Fruit fly (Drosophila melanogaster) Kc167 (cell line): ENCODE measurements around the gene ImpL2.

Experiments
- Myc ChIP-seq: fragments of >200 bp; optimal IDR thresholded peaks from 2 replicates; lab custom pipeline; 2017; ENCODE audit warnings: missing external identifiers
- Sin3A ChIP-seq: fragments of >200 bp; optimal IDR thresholded peaks from 2 replicates; lab custom pipeline; 2018; ENCODE audit warnings: missing external identifiers
- h ChIP-seq: fragments of >200 bp; optimal IDR thresholded peaks from 3 replicates; lab custom pipeline; 2018; ENCODE audit warnings: missing external identifiers
- insv ChIP-seq: fragments of >200 bp; optimal IDR thresholded peaks from 3 replicates; lab custom pipeline; 2018; ENCODE audit warnings: missing external identifiers
- psq ChIP-seq: fragments of >200 bp; optimal IDR thresholded peaks from 2 replicates; lab custom pipeline; 2017; ENCODE audit warnings: missing external identifiers
- ttk ChIP-seq: sonication (Bioruptor generic); optimal IDR thresholded peaks from 2 replicates; lab custom pipeline; 2017; ENCODE audit warnings: missing external identifiers

Gene ImpL2

dm6 chr3L:4221226-4221770 is 14.6 kb downstream of the ImpL2 start:
- TF ChIP-seq Myc (lab: Kevin White, UChicago) (no peak), Sin3A (lab: Kevin White, UChicago) (no peak), insv (lab: Kevin White, UChicago) (no peak), psq (lab: Kevin White, UChicago) (no peak), h (lab: Kevin White, UChicago) (no peak), ttk (lab: Kevin White, UChicago) (no peak)

dm6 chr3L:4220679-4221078 is 15.3 kb downstream of the ImpL2 start:
- TF ChIP-seq Myc (lab: Kevin White, UChicago): no peak
- TF ChIP-seq Sin3A (lab: Kevin White, UChicago): no peak
- no peak for TF ChIP-seq h (lab: Kevin White, UChicago)
- no peak for TF ChIP-seq psq (lab: Kevin White, UChicago)
- no peak for TF ChIP-seq insv (lab: Kevin White, UChicago)
- TF ChIP-seq ttk (lab: Kevin White, UChicago): no peak

DNA sequence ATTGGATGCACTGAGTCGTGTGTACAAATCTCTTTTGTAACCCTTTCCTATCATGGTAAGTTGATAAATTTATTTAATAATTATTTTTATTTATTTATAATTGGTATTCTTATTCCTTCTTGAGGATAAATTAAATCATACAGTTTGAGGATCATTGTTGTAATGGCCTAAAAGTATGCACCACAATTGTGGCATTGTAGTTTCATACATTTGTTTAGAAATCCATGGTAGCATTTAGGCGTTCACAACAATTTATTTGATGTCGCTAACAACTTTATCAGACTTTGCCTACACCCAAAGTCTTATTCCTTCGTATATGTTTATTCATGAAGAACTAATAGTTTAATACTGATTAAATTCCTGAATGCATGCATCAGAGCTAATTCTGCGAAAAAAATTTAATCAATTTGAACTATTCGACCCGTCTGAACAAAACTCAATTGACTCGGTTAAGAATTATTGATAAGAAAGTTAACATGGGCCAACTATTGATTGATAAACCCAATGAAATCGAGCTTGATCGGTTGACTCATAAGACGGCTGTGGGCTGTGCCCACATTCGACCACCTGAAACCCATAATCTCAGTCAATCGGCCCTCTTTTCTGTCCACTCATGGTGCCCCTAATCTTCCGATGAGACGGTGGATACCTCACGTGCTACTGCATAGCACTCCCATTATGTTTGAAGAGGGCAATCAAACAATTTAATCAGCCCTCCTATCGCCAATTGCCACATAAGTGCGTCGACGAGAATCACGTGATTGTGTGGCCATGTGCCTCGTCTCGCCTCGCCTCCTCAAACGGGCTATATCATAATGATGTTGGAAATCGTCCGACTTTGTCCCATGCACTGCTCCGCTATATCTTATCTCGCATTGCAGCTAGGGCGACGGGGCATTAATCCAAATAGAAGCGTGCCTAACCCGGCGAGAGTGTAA is 16.4 kb downstream of the ImpL2 start:
- TF ChIP-seq Myc (lab: Kevin White, UChicago): no peak
- TF ChIP-seq insv (lab: Kevin White, UChicago): no peak
- TF ChIP-seq ttk (lab: Kevin White, UChicago): no peak
- no peak for TF ChIP-seq h (lab: Kevin White, UChicago)
- TF ChIP-seq psq (lab: Kevin White, UChicago): no peak
- TF ChIP-seq Sin3A (lab: Kevin White, UChicago): no peak

- TF ChIP-seq Sin3A (lab: Kevin White, UChicago) (no peak), insv (lab: Kevin White, UChicago) (no peak), h (lab: Kevin White, UChicago) (no peak), Myc (lab: Kevin White, UChicago) (no peak), psq (lab: Kevin White, UChicago) (no peak), ttk (lab: Kevin White, UChicago) (no peak)
These were observed 20.9 kb downstream of the ImpL2 start, which contains the start of gene Cpr64Ad for dm6 chr3L:4215079-4215478. TSS of gene Cpr64Ad (plus strand) at chr3L:4215379.

dm6 chr3L:4212815-4213214 is 23.1 kb downstream of the ImpL2 start, which contains the start of gene Cpr64Ac:
TSS of gene Cpr64Ac (minus strand) at chr3L:4212915.
- TF ChIP-seq h (lab: Kevin White, UChicago): no peak
- TF ChIP-seq Sin3A (lab: Kevin White, UChicago): no peak
- TF ChIP-seq ttk (lab: Kevin White, UChicago): no peak
- TF ChIP-seq psq (lab: Kevin White, UChicago): no peak
- TF ChIP-seq insv (lab: Kevin White, UChicago): no peak
- TF ChIP-seq Myc (lab: Kevin White, UChicago): no peak

dm6 chr3L:4211440-4211839 is 24.5 kb downstream of the ImpL2 start, which contains the start of gene Cpr64Ab:
TSS of gene Cpr64Ab (minus strand) at chr3L:4211540.
- no peak for TF ChIP-seq ttk (lab: Kevin White, UChicago)

DNA sequence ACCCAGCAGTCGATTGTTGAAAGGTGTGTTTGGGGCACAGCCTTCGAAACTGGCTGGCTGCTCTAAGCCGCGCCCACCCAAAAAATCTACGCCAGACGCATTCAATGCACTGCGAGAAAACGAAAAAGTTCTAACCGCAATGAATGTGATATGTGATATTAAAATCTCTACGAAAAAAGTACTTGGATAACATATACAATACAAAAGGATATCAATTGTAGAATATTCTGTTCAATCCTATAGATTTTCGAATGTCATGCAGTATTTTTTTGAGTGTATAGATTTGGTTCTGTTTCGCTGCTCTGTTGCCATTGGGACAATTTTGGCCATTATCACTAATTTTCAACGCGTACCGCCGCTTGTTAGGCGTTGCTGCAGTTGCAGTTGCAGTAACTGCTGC is 26.2 kb downstream of the ImpL2 start:
- TF ChIP-seq Myc (lab: Kevin White, UChicago) (no peak), ttk (lab: Kevin White, UChicago) (no peak), Sin3A (lab: Kevin White, UChicago) (no peak), psq (lab: Kevin White, UChicago) (no peak), h (lab: Kevin White, UChicago) (no peak), insv (lab: Kevin White, UChicago) (no peak)

- TF ChIP-seq psq (lab: Kevin White, UChicago) (no peak), h (lab: Kevin White, UChicago) (no peak), Myc (lab: Kevin White, UChicago) (no peak), insv (lab: Kevin White, UChicago) (no peak), ttk (lab: Kevin White, UChicago) (no peak), Sin3A (lab: Kevin White, UChicago) (no peak)
These were observed 26.9 kb downstream of the ImpL2 start, which contains the start of gene Cpr64Aa for dm6 chr3L:4209078-4209477. TSS of gene Cpr64Aa (minus strand) at chr3L:4209178.

dm6 chr3L:4204867-4205266 is 31.1 kb downstream of the ImpL2 start:
- no peak for TF ChIP-seq psq (lab: Kevin White, UChicago)
- TF ChIP-seq Myc (lab: Kevin White, UChicago): no peak
- TF ChIP-seq ttk (lab: Kevin White, UChicago): no peak
- TF ChIP-seq Sin3A (lab: Kevin White, UChicago): no peak

- no peak for TF ChIP-seq psq (lab: Kevin White, UChicago)
- TF ChIP-seq h (lab: Kevin White, UChicago): no peak
- no peak for TF ChIP-seq Sin3A (lab: Kevin White, UChicago)
- TF ChIP-seq insv (lab: Kevin White, UChicago): no peak
- no peak for TF ChIP-seq ttk (lab: Kevin White, UChicago)
- TF ChIP-seq Myc (lab: Kevin White, UChicago): no peak
These were observed 31.7 kb downstream of the ImpL2 start, which contains the start of gene CG15005 for dm6 chr3L:4204239-4204638. TSS of gene CG15005 (minus strand) at chr3L:4204339.
